Worm (Caenorhabditis elegans) whole organism, L1 larva: ENCODE results near the gene F59A1.12.

Source experiments
- C16A3.4 ChIP-seq: fragments of 150-350 bp; optimal IDR thresholded peaks from 2 replicates; lab custom pipeline; 2014; ENCODE audit warnings: missing biosample characterization, missing genetic modification characterization
- aha-1 ChIP-seq: fragments of 150-350 bp; optimal IDR thresholded peaks from 2 replicates; lab custom pipeline; 2014; ENCODE audit warnings: missing biosample characterization, missing genetic modification characterization
- alr-1 ChIP-seq: fragments of 200-800 bp; sonication (Bioruptor generic); optimal IDR thresholded peaks from 2 replicates; lab custom pipeline; 2018; ENCODE audit warnings: borderline replicate concordance, mild to moderate bottlenecking, missing genetic modification characterization, missing compliant biosample characterization
- aly-2 ChIP-seq: fragments of 150-350 bp; optimal IDR thresholded peaks from 2 replicates; lab custom pipeline; 2014; ENCODE audit warnings: missing biosample characterization, missing genetic modification characterization
- ceh-82 ChIP-seq, 3 experiments: fragments of 150-350 bp in 1 of 3; sonication (generic microtip) in 2 of 3; optimal IDR thresholded peaks; 2 replicates each; lab custom pipeline; 2014 to 2017; ENCODE audit warnings: missing biosample characterization in 3 of 3, missing genetic modification characterization in 3 of 3
- egl-27 ChIP-seq, 2 experiments: fragments of 150-350 bp in 1 of 2; sonication (generic microtip); optimal IDR thresholded peaks; 3 replicates each; lab custom pipeline; 2017 to 2018; ENCODE audit warnings: missing biosample characterization in 2 of 2, missing genetic modification characterization in 2 of 2, missing genetic modification reagents in 2 of 2
- fkh-4 ChIP-seq: sonication (generic microtip); optimal IDR thresholded peaks from 2 replicates; lab custom pipeline; 2016; ENCODE audit warnings: missing compliant biosample characterization, missing genetic modification characterization, borderline replicate concordance
- lin-15B ChIP-seq: fragments of 150-350 bp; sonication (generic microtip); optimal IDR thresholded peaks from 3 replicates; lab custom pipeline; 2014; ENCODE audit warnings: missing biosample characterization, missing genetic modification characterization
- pax-3 ChIP-seq: fragments of 200-800 bp; sonication (Bioruptor generic); optimal IDR thresholded peaks from 2 replicates; lab custom pipeline; 2018; ENCODE audit warnings: mild to moderate bottlenecking, missing genetic modification characterization, moderate library complexity, missing compliant biosample characterization
- snpc-4 ChIP-seq: fragments of 150-350 bp; optimal IDR thresholded peaks from 2 replicates; lab custom pipeline; 2014; ENCODE audit warnings: missing biosample characterization, missing genetic modification characterization
- snu-23 ChIP-seq: sonication (generic microtip); optimal IDR thresholded peaks from 2 replicates; lab custom pipeline; 2016; ENCODE audit warnings: missing genetic modification characterization, missing compliant biosample characterization
- sptf-1 ChIP-seq: fragments of 150-350 bp; optimal IDR thresholded peaks from 2 replicates; lab custom pipeline; 2014; ENCODE audit warnings: missing biosample characterization, missing genetic modification characterization
- unc-130 ChIP-seq: fragments of 150-350 bp; optimal IDR thresholded peaks from 2 replicates; lab custom pipeline; 2017; ENCODE audit warnings: missing biosample characterization, missing genetic modification characterization, inconsistent platforms

DNA sequence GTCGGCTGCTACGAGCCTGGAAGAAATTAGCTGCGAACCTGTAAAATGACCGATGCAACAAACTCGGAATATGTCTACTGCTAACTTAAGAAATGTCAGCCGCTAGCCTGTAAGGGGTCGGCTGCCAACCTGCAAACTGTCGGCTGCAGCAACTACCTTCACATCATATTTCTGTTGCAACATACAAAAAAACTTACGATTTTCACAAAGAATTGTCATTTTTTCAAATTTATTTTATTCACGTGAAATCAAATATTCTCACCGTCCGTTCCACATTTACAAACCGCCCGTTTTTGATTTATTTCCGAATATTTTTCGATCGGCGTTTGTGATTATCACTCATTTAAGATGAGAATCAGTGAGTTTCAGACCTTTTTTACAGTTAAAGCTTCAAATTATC, 32.1 kb upstream of the F59A1.12 start, which contains the start of gene Y26G10.6:
- TF ChIP-seq unc-130 (tag; lab: Kevin White, UChicago), result no peak
- TF ChIP-seq fkh-4 (tag; lab: Kevin White, UChicago), result no peak
- TF ChIP-seq pax-3, result no peak
- TF ChIP-seq alr-1 (tag; lab: Kevin White, UChicago), result no peak
- no peak for TF ChIP-seq snu-23
- no peak for TF ChIP-seq ceh-82 (tag; optimal IDR thresholded peaks at IDR 0.05; lab: Kevin White, UChicago)
- TF ChIP-seq C16A3.4, result no peak
- no peak for TF ChIP-seq aha-1 (tag; lab: Kevin White, UChicago)
- TF ChIP-seq sptf-1 (tag; lab: Kevin White, UChicago), result no peak
- TF ChIP-seq aly-2 (tag; lab: Kevin White, UChicago), result no peak
- no peak for TF ChIP-seq snpc-4 (tag; lab: Kevin White, UChicago)
- TF ChIP-seq egl-27 (tag; optimal IDR thresholded peaks at IDR 0.05; lab: Kevin White, UChicago), result no peak
- no peak for TF ChIP-seq lin-15B (tag; lab: Kevin White, UChicago)
